Fruit fly (Drosophila melanogaster) ovary, adult (tissue): ENCODE data around the gene CG45207.

ENCODE experiments used
- CG17801 ChIP-seq: fragments of 200-800 bp; optimal IDR thresholded peaks from 2 replicates; lab custom pipeline; 2019; ENCODE audit warnings: missing biosample characterization, mild to moderate bottlenecking, missing genetic modification characterization, moderate library complexity; ENCODE audit not compliant: partially characterized antibody

CG45207 gene

dm6 chr3R:15775242-15775641, at the start of gene CG45207:
CG45207 (minus strand) TSS chr3R:15775342.
- no peak for TF ChIP-seq CG17801 (GFP tag; lab: Kevin White, UChicago)

dm6 chr3R:15816276-15816675, 41.1 kb upstream of the CG45207 start:
- TF ChIP-seq CG17801 (GFP tag; lab: Kevin White, UChicago), result no peak

dm6 chr3R:15814150-15814549, 39.0 kb upstream of the CG45207 start:
- no peak for TF ChIP-seq CG17801 (GFP tag; lab: Kevin White, UChicago)

- TF ChIP-seq CG17801 (GFP tag; lab: Kevin White, UChicago), result no peak
These were observed 35.2 kb upstream of the CG45207 start for dm6 chr3R:15810369-15810768.

- no peak for TF ChIP-seq CG17801 (GFP tag; lab: Kevin White, UChicago)
These were observed 32.8 kb upstream of the CG45207 start for dm6 chr3R:15807877-15808381.

- no peak for TF ChIP-seq CG17801 (GFP tag; lab: Kevin White, UChicago)
These were observed 32.2 kb upstream of the CG45207 start for dm6 chr3R:15807306-15807705.

- no peak for TF ChIP-seq CG17801 (GFP tag; lab: Kevin White, UChicago)
These were observed 31.2 kb upstream of the CG45207 start for dm6 chr3R:15806341-15806740.

- no peak for TF ChIP-seq CG17801 (GFP tag; lab: Kevin White, UChicago)
These were observed 29.5 kb upstream of the CG45207 start for dm6 chr3R:15804678-15805077.

dm6 chr3R:15803502-15804461, 28.6 kb upstream of the CG45207 start, which contains the start of gene alpha-Man-IIb:
alpha-Man-IIb (plus strand) TSS chr3R:15804248.
- peak; percentile 49 for TF ChIP-seq CG17801 (GFP tag; lab: Kevin White, UChicago)

- no peak for TF ChIP-seq CG17801 (GFP tag; lab: Kevin White, UChicago)
These were observed 26.9 kb upstream of the CG45207 start, which contains the start of gene CG9593 for dm6 chr3R:15802006-15802405. CG9593 (plus strand) TSS chr3R:15802275.

dm6 chr3R:15794258-15794727, 19.2 kb upstream of the CG45207 start:
- TF ChIP-seq CG17801 (GFP tag; lab: Kevin White, UChicago), result no peak

- peak; percentile 55 for TF ChIP-seq CG17801 (GFP tag; lab: Kevin White, UChicago)
These were observed 18.2 kb upstream of the CG45207 start, which contains the start of gene nsl1 for dm6 chr3R:15793372-15793802. nsl1 (plus strand) TSS chr3R:15793782.

- TF ChIP-seq CG17801 (GFP tag; lab: Kevin White, UChicago), result peak; percentile 5
These were observed 17.3 kb upstream of the CG45207 start, which contains the start of gene Acyp2 for dm6 chr3R:15792427-15792826. Acyp2 (plus strand) TSS chr3R:15792688.

dm6 chr3R:15788221-15788620, 13.1 kb upstream of the CG45207 start, which contains the start of gene Uros2:
Uros2 (plus strand) TSS chr3R:15788521.
- no peak for TF ChIP-seq CG17801 (GFP tag; lab: Kevin White, UChicago)

dm6 chr3R:15786538-15786937, 11.4 kb upstream of the CG45207 start, which contains the start of gene CG9590:
CG9590 (plus strand) TSS chr3R:15786703.
- no peak for TF ChIP-seq CG17801 (GFP tag; lab: Kevin White, UChicago)
